Worm (Caenorhabditis elegans) whole organism, late embryonic: Measurements from ENCODE around the gene F58D12.3.

Source experiments
- ceh-19 ChIP-seq: fragments of 200-800 bp; sonication (Bioruptor generic); optimal IDR thresholded peaks from 2 replicates; lab custom pipeline; 2018; ENCODE audit warnings: mild to moderate bottlenecking, missing genetic modification characterization, missing compliant biosample characterization
- ceh-9 ChIP-seq: sonication (generic microtip); optimal IDR thresholded peaks from 2 replicates; lab custom pipeline; 2016; ENCODE audit warnings: mild to moderate bottlenecking, missing genetic modification characterization, inconsistent platforms, missing compliant biosample characterization
- lin-11 ChIP-seq: fragments of 200-800 bp; sonication (Bioruptor generic); optimal IDR thresholded peaks from 2 replicates; lab custom pipeline; 2018; ENCODE audit warnings: mild to moderate bottlenecking, missing genetic modification characterization, missing compliant biosample characterization
- madf-2 ChIP-seq: sonication (generic microtip); optimal IDR thresholded peaks from 2 replicates; lab custom pipeline; 2017; ENCODE audit warnings: missing genetic modification characterization, missing compliant biosample characterization
- pag-3 ChIP-seq: sonication (generic microtip); optimal IDR thresholded peaks from 2 replicates; lab custom pipeline; 2016; ENCODE audit warnings: missing compliant biosample characterization, missing genetic modification characterization, borderline replicate concordance
- unc-86 ChIP-seq: sonication (generic microtip); optimal IDR thresholded peaks from 2 replicates; lab custom pipeline; 2016; ENCODE audit warnings: missing genetic modification characterization, missing compliant biosample characterization

DNA sequence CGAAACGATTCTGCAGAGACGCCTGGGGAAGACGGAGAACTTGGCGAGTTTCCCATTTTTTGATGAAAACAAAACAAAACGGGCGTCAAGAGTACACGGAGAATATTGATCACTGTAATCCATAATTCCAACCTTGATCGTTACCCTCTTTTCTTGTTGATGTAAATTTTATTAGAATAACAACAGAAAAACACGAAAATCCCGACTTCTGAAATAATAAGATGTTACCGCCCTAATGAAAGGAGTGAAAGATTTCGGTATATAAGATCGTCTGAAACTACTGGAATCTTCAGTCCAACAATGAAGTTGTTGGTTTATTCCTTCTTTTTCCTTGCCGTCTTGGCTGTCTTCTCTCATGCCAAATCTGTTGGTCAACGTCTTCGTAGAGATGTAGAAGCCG lies 46.3 kb downstream of the F58D12.3 start, which contains the start of gene D1086.9:
- no peak for TF ChIP-seq pag-3 (tag; lab: Kevin White, UChicago)
- TF ChIP-seq ceh-9 (tag; lab: Kevin White, UChicago), result no peak
- TF ChIP-seq unc-86, result no peak
- no peak for TF ChIP-seq madf-2 (tag; lab: Kevin White, UChicago)
- no peak for TF ChIP-seq ceh-19 (GFP tag; lab: Kevin White, UChicago)
- no peak for TF ChIP-seq lin-11
